Fruit fly (Drosophila melanogaster) whole organism, embryonic: ENCODE data around the gene Invadolysin.

Source experiments
- Bgb ChIP-seq: fragments of 200-800 bp; sonication (Bioruptor generic); IDR thresholded peaks from 2 replicates; pipeline ENCODE4 v1.3.6; 2022; ENCODE audit warnings: missing biosample characterization, missing genetic modification characterization; ENCODE audit not compliant: partially characterized antibody
- CG12942 ChIP-seq: fragments of 200-800 bp; sonication (Bioruptor generic); optimal IDR thresholded peaks from 3 replicates; lab custom pipeline; 2016; ENCODE audit warnings: missing biosample characterization, missing genetic modification characterization
- CG13296 ChIP-seq: fragments of 200-800 bp; sonication (Bioruptor generic); optimal IDR thresholded peaks from 3 replicates; lab custom pipeline; 2018; ENCODE audit warnings: missing biosample characterization, mild to moderate bottlenecking, missing genetic modification characterization
- CG13424 ChIP-seq: fragments of 200-800 bp; sonication (Bioruptor generic); optimal IDR thresholded peaks from 2 replicates; lab custom pipeline; 2019; ENCODE audit warnings: missing biosample characterization, mild to moderate bottlenecking, missing genetic modification characterization, moderate library complexity
- CG13624 ChIP-seq: fragments of 200-800 bp; sonication (Bioruptor generic); optimal IDR thresholded peaks from 2 replicates; lab custom pipeline; 2016; ENCODE audit warnings: missing biosample characterization, missing genetic modification characterization
- CG14050 ChIP-seq: fragments of 200-800 bp; sonication (Bioruptor generic); IDR thresholded peaks from 3 replicates; pipeline ENCODE4 v1.3.6; 2022; ENCODE audit warnings: missing biosample characterization, missing genetic modification characterization
- CG14441 ChIP-seq: fragments of 200-800 bp; sonication (Bioruptor generic); IDR thresholded peaks from 2 replicates; pipeline ENCODE4 v1.3.6; 2022; ENCODE audit warnings: missing biosample characterization, missing genetic modification characterization
- CG15011 ChIP-seq: fragments of 200-800 bp; sonication (Bioruptor generic); optimal IDR thresholded peaks from 3 replicates; lab custom pipeline; 2018; ENCODE audit warnings: missing biosample characterization, mild to moderate bottlenecking, missing genetic modification characterization
- CG15269 ChIP-seq: fragments of 200-800 bp; sonication (Bioruptor generic); optimal IDR thresholded peaks from 2 replicates; lab custom pipeline; 2018; ENCODE audit warnings: missing biosample characterization, mild to moderate bottlenecking, missing genetic modification characterization, moderate library complexity
- CG15696 ChIP-seq: fragments of 200-800 bp; sonication (Bioruptor generic); optimal IDR thresholded peaks from 2 replicates; lab custom pipeline; 2019; ENCODE audit warnings: missing biosample characterization, mild to moderate bottlenecking, missing genetic modification characterization, moderate library complexity
- CG16815 ChIP-seq: fragments of 200-800 bp; sonication (Bioruptor generic); optimal IDR thresholded peaks from 3 replicates; lab custom pipeline; 2017; ENCODE audit warnings: missing biosample characterization, mild to moderate bottlenecking, missing genetic modification characterization
- CG16863 ChIP-seq: fragments of 200-800 bp; sonication (Bioruptor generic); optimal IDR thresholded peaks from 3 replicates; lab custom pipeline; 2016; ENCODE audit warnings: missing biosample characterization, missing genetic modification characterization
- CG17186 ChIP-seq: fragments of 200-800 bp; sonication (Bioruptor generic); optimal IDR thresholded peaks from 3 replicates; lab custom pipeline; 2017; ENCODE audit warnings: missing biosample characterization, missing genetic modification reagents, missing genetic modification characterization
- CG17829 ChIP-seq: fragments of 200-800 bp; optimal IDR thresholded peaks from 2 replicates; lab custom pipeline; 2019; ENCODE audit warnings: missing biosample characterization, mild to moderate bottlenecking, missing genetic modification characterization, moderate library complexity
- CG30431 ChIP-seq: fragments of 200-800 bp; sonication (Bioruptor generic); optimal IDR thresholded peaks from 2 replicates; lab custom pipeline; 2017; ENCODE audit warnings: missing biosample characterization, missing genetic modification characterization
- CG34422 ChIP-seq: fragments of 200-800 bp; sonication (Bioruptor generic); IDR thresholded peaks from 3 replicates; pipeline ENCODE4 v1.3.6; 2022; ENCODE audit warnings: missing biosample characterization, missing genetic modification characterization
- CG4360 ChIP-seq: fragments of 200-800 bp; sonication (Bioruptor generic); IDR thresholded peaks from 2 replicates; pipeline ENCODE4 v1.3.6; 2022; ENCODE audit warnings: missing biosample characterization, missing genetic modification characterization
- CG4424 ChIP-seq: fragments of 200-800 bp; sonication (Bioruptor generic); optimal IDR thresholded peaks from 3 replicates; lab custom pipeline; 2016; ENCODE audit warnings: missing biosample characterization, missing genetic modification characterization
- CG4730 ChIP-seq: fragments of 200-800 bp; sonication (Bioruptor generic); IDR thresholded peaks from 2 replicates; pipeline ENCODE4 v1.3.6; 2022; ENCODE audit warnings: missing biosample characterization, missing genetic modification characterization
- CG5180 ChIP-seq: fragments of 200-800 bp; sonication (Bioruptor generic); optimal IDR thresholded peaks from 3 replicates; lab custom pipeline; 2017; ENCODE audit warnings: missing biosample characterization, missing genetic modification characterization, mild to moderate bottlenecking, moderate library complexity, missing genetic modification reagents
- CG6689 ChIP-seq: fragments of 200-800 bp; sonication (Bioruptor generic); IDR thresholded peaks from 2 replicates; pipeline ENCODE4 v1.3.6; 2022; ENCODE audit warnings: missing biosample characterization, missing genetic modification characterization
- CG7357 ChIP-seq: fragments of 200-800 bp; sonication (Bioruptor generic); IDR thresholded peaks from 3 replicates; pipeline ENCODE4 v1.3.6; 2022; ENCODE audit warnings: missing biosample characterization, missing genetic modification characterization
- CG7556 ChIP-seq: fragments of 200-800 bp; sonication (Bioruptor generic); optimal IDR thresholded peaks from 2 replicates; lab custom pipeline; 2017; ENCODE audit warnings: missing biosample characterization, mild to moderate bottlenecking, missing genetic modification characterization
- CG7839 ChIP-seq: fragments of 200-800 bp; sonication (Bioruptor generic); optimal IDR thresholded peaks from 3 replicates; lab custom pipeline; 2018; ENCODE audit warnings: missing biosample characterization, mild to moderate bottlenecking, missing genetic modification characterization, moderate library complexity
- CG8089 ChIP-seq: fragments of 200-800 bp; sonication (Bioruptor generic); optimal IDR thresholded peaks from 3 replicates; lab custom pipeline; 2016; ENCODE audit warnings: missing biosample characterization, missing genetic modification characterization
- CG8765 ChIP-seq: fragments of 200-800 bp; sonication (Bioruptor generic); IDR thresholded peaks from 2 replicates; pipeline ENCODE4 v1.3.6; 2022; ENCODE audit warnings: missing biosample characterization, missing genetic modification characterization
- CG9876 ChIP-seq: fragments of 200-800 bp; sonication (Bioruptor generic); optimal IDR thresholded peaks from 2 replicates; lab custom pipeline; 2016; ENCODE audit warnings: missing biosample characterization, missing genetic modification characterization
- E2f2 ChIP-seq: fragments of 200-800 bp; sonication (Bioruptor generic); IDR thresholded peaks from 2 replicates; pipeline ENCODE4 v1.3.6; 2022; ENCODE audit warnings: missing biosample characterization, missing genetic modification characterization
- HmgD ChIP-seq: fragments of 200-800 bp; sonication (Bioruptor generic); optimal IDR thresholded peaks from 3 replicates; lab custom pipeline; 2016; ENCODE audit warnings: missing biosample characterization, missing genetic modification characterization
- Hsf ChIP-seq: fragments of 200-800 bp; sonication (Bioruptor generic); optimal IDR thresholded peaks from 3 replicates; lab custom pipeline; 2016; ENCODE audit warnings: missing biosample characterization, missing genetic modification characterization
- Kr ChIP-seq: fragments of 200-800 bp; sonication (Bioruptor generic); optimal IDR thresholded peaks from 2 replicates; lab custom pipeline; 2017; ENCODE audit warnings: missing biosample characterization, mild to moderate bottlenecking, missing genetic modification characterization
- Max ChIP-seq: fragments of 200-800 bp; sonication (Bioruptor generic); optimal IDR thresholded peaks from 2 replicates; lab custom pipeline; 2016; ENCODE audit warnings: missing biosample characterization, mild to moderate bottlenecking, missing genetic modification characterization
- Ssrp ChIP-seq: fragments of 200-800 bp; sonication (Bioruptor generic); optimal IDR thresholded peaks from 2 replicates; lab custom pipeline; 2018; ENCODE audit warnings: missing biosample characterization, mild to moderate bottlenecking, missing genetic modification characterization, moderate library complexity
- ab ChIP-seq: fragments of 200-800 bp; sonication (Bioruptor generic); optimal IDR thresholded peaks from 2 replicates; lab custom pipeline; 2016; ENCODE audit warnings: missing biosample characterization, missing genetic modification characterization
- ara ChIP-seq: fragments of 200-800 bp; sonication (Bioruptor generic); IDR thresholded peaks from 2 replicates; pipeline ENCODE4 v1.3.6; 2022; ENCODE audit warnings: missing biosample characterization, missing genetic modification characterization
- ash1 ChIP-seq: fragments of 200-800 bp; sonication (Bioruptor generic); optimal IDR thresholded peaks from 2 replicates; lab custom pipeline; 2018; ENCODE audit warnings: missing biosample characterization, mild to moderate bottlenecking, missing genetic modification characterization
- ato ChIP-seq: fragments of 200-800 bp; sonication (Bioruptor generic); IDR thresholded peaks from 2 replicates; pipeline ENCODE4 v1.3.6; 2022; ENCODE audit warnings: missing biosample characterization, missing genetic modification characterization; ENCODE audit not compliant: partially characterized antibody
- dysf ChIP-seq: fragments of 200-800 bp; sonication (Bioruptor generic); IDR thresholded peaks from 3 replicates; pipeline ENCODE4 v1.3.6; 2022; ENCODE audit warnings: missing biosample characterization, missing genetic modification characterization
- esg ChIP-seq: fragments of 200-800 bp; sonication (Bioruptor generic); conservative IDR thresholded peaks from 2 replicates; pipeline ENCODE4 v1.3.6; 2022; ENCODE audit warnings: missing biosample characterization, missing genetic modification characterization
- exex ChIP-seq: fragments of 200-800 bp; sonication (Bioruptor generic); optimal IDR thresholded peaks from 4 replicates; lab custom pipeline; 2018; ENCODE audit warnings: missing biosample characterization, mild to moderate bottlenecking, missing genetic modification characterization, moderate library complexity
- fd96Cb ChIP-seq: fragments of 200-800 bp; sonication (Bioruptor generic); optimal IDR thresholded peaks from 2 replicates; lab custom pipeline; 2018; ENCODE audit warnings: missing biosample characterization, mild to moderate bottlenecking, missing genetic modification characterization, moderate library complexity
- grau ChIP-seq: fragments of 200-800 bp; optimal IDR thresholded peaks from 3 replicates; lab custom pipeline; 2019; ENCODE audit warnings: missing biosample characterization, mild to moderate bottlenecking, missing genetic modification characterization, moderate library complexity
- grn ChIP-seq: fragments of 200-800 bp; sonication (Bioruptor generic); optimal IDR thresholded peaks from 3 replicates; lab custom pipeline; 2017; ENCODE audit warnings: missing biosample characterization, missing genetic modification characterization
- h ChIP-seq: fragments of >200 bp; optimal IDR thresholded peaks from 2 replicates; lab custom pipeline; 2017
- lbe ChIP-seq: fragments of 200-800 bp; sonication (Bioruptor generic); optimal IDR thresholded peaks from 2 replicates; lab custom pipeline; 2016; ENCODE audit warnings: missing biosample characterization, mild to moderate bottlenecking, missing genetic modification characterization
- lola ChIP-seq, 3 experiments: fragments of >200 bp in 2 of 3; fragments of 200-800 bp in 1 of 3; sonication (Bioruptor generic) in 1 of 3; optimal IDR thresholded peaks; 2 replicates each; lab custom pipeline; 2017 to 2019; ENCODE audit warnings: missing biosample characterization in 3 of 3, missing genetic modification characterization in 3 of 3, mild to moderate bottlenecking in 1 of 3, moderate library complexity in 1 of 3
- luna ChIP-seq: fragments of 200-800 bp; sonication (Bioruptor generic); optimal IDR thresholded peaks from 2 replicates; lab custom pipeline; 2016; ENCODE audit warnings: missing biosample characterization, missing genetic modification characterization
- oc ChIP-seq: fragments of 200-800 bp; sonication (Bioruptor generic); optimal IDR thresholded peaks from 2 replicates; lab custom pipeline; 2018; ENCODE audit warnings: missing biosample characterization, mild to moderate bottlenecking, missing genetic modification characterization, moderate library complexity
- pum ChIP-seq: fragments of 200-800 bp; sonication (Bioruptor generic); optimal IDR thresholded peaks from 2 replicates; lab custom pipeline; 2016; ENCODE audit warnings: missing biosample characterization, missing genetic modification characterization
- ttk ChIP-seq: fragments of 200-800 bp; sonication (Bioruptor generic); IDR thresholded peaks from 2 replicates; pipeline ENCODE4 v2.1.2; 2022; ENCODE audit warnings: missing biosample characterization, missing genetic modification characterization
- zen ChIP-seq: fragments of 200-800 bp; sonication (Bioruptor generic); optimal IDR thresholded peaks from 3 replicates; lab custom pipeline; 2018; ENCODE audit warnings: missing biosample characterization, mild to moderate bottlenecking, missing genetic modification characterization, moderate library complexity

Invadolysin gene

DNA sequence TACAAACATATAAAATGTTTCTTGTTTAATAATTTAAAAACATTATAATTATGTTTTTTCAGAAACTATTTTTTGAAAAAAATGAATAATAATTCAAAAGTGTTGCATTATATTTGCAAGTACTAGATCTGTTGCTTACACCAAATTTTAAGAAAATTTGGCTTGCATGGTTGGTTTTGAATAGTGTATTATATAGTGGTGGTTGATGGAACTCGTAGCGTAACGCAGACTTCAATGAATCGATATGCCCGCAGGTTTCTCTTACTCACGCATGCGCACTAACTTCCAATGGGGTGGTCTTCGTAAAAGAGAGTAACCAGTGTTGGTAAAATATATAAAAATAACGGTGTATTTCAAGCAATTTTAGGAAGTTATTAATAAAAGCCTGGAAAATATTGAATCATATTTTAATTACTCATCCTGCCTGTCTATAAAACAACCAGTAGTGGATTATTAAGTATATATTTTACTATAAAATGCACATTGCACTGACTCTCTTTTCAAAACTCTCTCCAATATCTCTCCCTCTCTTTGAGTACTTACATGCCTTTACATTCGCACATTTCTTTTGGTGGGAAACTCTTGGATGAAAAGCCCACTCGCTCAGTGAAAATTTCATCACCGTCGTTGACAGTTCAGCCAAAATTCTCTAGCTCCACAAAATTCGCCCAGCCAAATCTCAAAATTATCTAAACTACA lies 45.8 kb downstream of the Invadolysin start, which contains the start of gene Syn (continued):
- TF ChIP-seq fd96Cb, result peak; percentile 3
- TF ChIP-seq CG12942 (GFP tag; lab: Kevin White, UChicago), result no peak
- TF ChIP-seq CG15696 (tag; lab: Kevin White, UChicago), result no peak
- TF ChIP-seq Max (GFP tag; lab: Kevin White, UChicago), result no peak
- peak; percentile 18; the same call in 1 of the 3 replicates for TF ChIP-seq dysf
- no peak for TF ChIP-seq CG5180 (GFP tag; lab: Kevin White, UChicago)
- TF ChIP-seq exex (tag; lab: Kevin White, UChicago), result no peak
- TF ChIP-seq CG7839 (tag; lab: Kevin White, UChicago), result peak; percentile 33
- no peak for TF ChIP-seq CG16815 (GFP tag; lab: Kevin White, UChicago)
- TF ChIP-seq CG4424, result no peak
- TF ChIP-seq CG14441, result no peak
- no peak for TF ChIP-seq CG7357 (GFP tag; lab: Robert Waterston, UW)
- no peak for TF ChIP-seq CG17829
- TF ChIP-seq lola (GFP tag; optimal IDR thresholded peaks at IDR 0.05; lab: Kevin White, UChicago), result no peak
- TF ChIP-seq CG8089 (GFP tag; lab: Kevin White, UChicago), result no peak
- no peak for TF ChIP-seq ato (GFP tag; lab: Robert Waterston, UW)
- TF ChIP-seq CG16863 (GFP tag; lab: Kevin White, UChicago), result no peak
- peak; percentile 22 for TF ChIP-seq CG13296 (GFP tag; lab: Kevin White, UChicago)
- TF ChIP-seq CG4360, result no peak
- no peak for TF ChIP-seq CG13624 (GFP tag; lab: Kevin White, UChicago)
- TF ChIP-seq ab (GFP tag; lab: Kevin White, UChicago), result no peak
- no peak for TF ChIP-seq Hsf
- TF ChIP-seq CG6689 (GFP tag; lab: Robert Waterston, UW), result no peak
- peak; percentile 46 for TF ChIP-seq CG13424 (tag; lab: Kevin White, UChicago)
- TF ChIP-seq CG7556 (GFP tag; lab: Kevin White, UChicago), result peak; percentile 56
- no peak for TF ChIP-seq ash1
- no peak for TF ChIP-seq grn (GFP tag; lab: Kevin White, UChicago)
- TF ChIP-seq lbe (GFP tag; lab: Kevin White, UChicago), result no peak
- no peak for TF ChIP-seq pum (GFP tag; lab: Kevin White, UChicago)
- TF ChIP-seq esg (GFP tag; lab: Robert Waterston, UW), result no peak
- peak; percentile 29 for TF ChIP-seq CG15269 (tag; lab: Kevin White, UChicago)
- no peak for TF ChIP-seq CG15011
- TF ChIP-seq CG8765 (GFP tag; lab: Robert Waterston, UW), result no peak
- no peak for TF ChIP-seq CG34422 (GFP tag; lab: Robert Waterston, UW)
- no peak for TF ChIP-seq ara (GFP tag; lab: Robert Waterston, UW)
- no peak for TF ChIP-seq ttk (GFP tag; lab: Robert Waterston, UW)
- no peak for TF ChIP-seq h (lab: Kevin White, UChicago)
- TF ChIP-seq HmgD (GFP tag; lab: Kevin White, UChicago), result no peak
- TF ChIP-seq CG30431 (GFP tag; lab: Kevin White, UChicago), result no peak
- peak; percentile 31 for TF ChIP-seq grau (tag; lab: Kevin White, UChicago)
- no peak for TF ChIP-seq Bgb (GFP tag; lab: Robert Waterston, UW)
- no peak for TF ChIP-seq Kr (GFP tag; lab: Kevin White, UChicago)
- no peak for TF ChIP-seq E2f2 (GFP tag; lab: Robert Waterston, UW)
- no peak for TF ChIP-seq CG14050 (GFP tag; lab: Robert Waterston, UW)
- TF ChIP-seq zen, result no peak
- no peak for TF ChIP-seq CG4730 (GFP tag; lab: Robert Waterston, UW)
- no peak for TF ChIP-seq luna (GFP tag; lab: Kevin White, UChicago)
- TF ChIP-seq CG17186, result no peak
- TF ChIP-seq Ssrp (tag; lab: Kevin White, UChicago), result no peak
- TF ChIP-seq CG9876 (GFP tag; lab: Kevin White, UChicago), result no peak
- no peak for TF ChIP-seq oc (tag; lab: Kevin White, UChicago)
